Worm (Caenorhabditis elegans): ENCODE data around the gene K04C2.8.

Gene K04C2.8

ce11 chrIII:6898518-6898917, 28.4 kb downstream of the K04C2.8 start:
- 0 out of 2 replicates have a peak, but pooled peaks have one; percentile 16 for TF ChIP-seq zfp-3 (GFP tag; conservative IDR thresholded peaks at IDR 0.05)
- TF ChIP-seq Y75B8A.6 (GFP tag; IDR thresholded peaks at IDR 0.05), result no peak
- TF ChIP-seq ceh-20 (GFP tag; IDR thresholded peaks at IDR 0.05), result peak; percentile 58; the same call in 1 of the 2 replicates
- TF ChIP-seq nhr-237 (tag; optimal IDR thresholded peaks at IDR 0.05), result no peak
- TF ChIP-seq mdl-1 (tag; optimal IDR thresholded peaks at IDR 0.05), result peak in 1 of 2 experiments; percentile 52
- 0 out of 2 replicates have a peak, but pooled peaks have one; percentile 30 for TF ChIP-seq tra-1 (GFP tag; IDR thresholded peaks at IDR 0.05)
- TF ChIP-seq dpl-1 (GFP tag; optimal IDR thresholded peaks at IDR 0.05), result no peak
- 0 out of 2 replicates have a peak, but pooled peaks have one; percentile 38 for TF ChIP-seq php-3 (GFP tag; IDR thresholded peaks at IDR 0.05)
- peak in 1 of 2 experiments; percentile 44 for TF ChIP-seq lsy-2 (tag; optimal IDR thresholded peaks at IDR 0.05)
- peak; percentile 74 for TF ChIP-seq dmd-6 (GFP tag; IDR thresholded peaks at IDR 0.05)
- 0 out of 2 replicates have a peak, but pooled peaks have one; percentile 31 for TF ChIP-seq lin-1 (GFP tag; IDR thresholded peaks at IDR 0.05)
- TF ChIP-seq madf-5 (GFP tag; IDR thresholded peaks at IDR 0.05), result no peak
- TF ChIP-seq hlh-11 (tag; optimal IDR thresholded peaks at IDR 0.05), result peak; percentile 81
- peak; percentile 47 for TF ChIP-seq nhr-48 (tag; optimal IDR thresholded peaks at IDR 0.05)
- TF ChIP-seq mep-1 (tag; optimal IDR thresholded peaks at IDR 0.05), result peak; percentile 39
- TF ChIP-seq daf-16 (GFP tag; optimal IDR thresholded peaks at IDR 0.05), result peak in 1 of 2 experiments; percentile 1
- TF ChIP-seq daf-16 (tag; optimal IDR thresholded peaks at IDR 0.05), result peak; percentile 22
- no peak for TF ChIP-seq lin-15B (tag; optimal IDR thresholded peaks at IDR 0.05)
- TF ChIP-seq nhr-11 (tag; optimal IDR thresholded peaks at IDR 0.05), result peak; percentile 69
- TF ChIP-seq daf-8 (GFP tag; IDR thresholded peaks at IDR 0.05), result no peak
- TF ChIP-seq unc-62 (GFP tag; optimal IDR thresholded peaks at IDR 0.05 in 1 of 2), result peak in 1 of 2 experiments; percentile 72
- no peak for TF ChIP-seq unc-62 (tag; optimal IDR thresholded peaks at IDR 0.05)
- no peak for TF ChIP-seq F37D6.2 (tag; optimal IDR thresholded peaks at IDR 0.05)
- TF ChIP-seq zip-11 (GFP tag; IDR thresholded peaks at IDR 0.05), result no peak
- no peak for TF ChIP-seq nhr-102 (tag; optimal IDR thresholded peaks at IDR 0.05)
- TF ChIP-seq lim-7 (GFP tag; IDR thresholded peaks at IDR 0.05), result no peak
- TF ChIP-seq dve-1 (tag; optimal IDR thresholded peaks at IDR 0.05; ENCODE audit: insufficient read depth), result peak; percentile 61
- TF ChIP-seq mxl-2 (GFP tag; conservative IDR thresholded peaks at IDR 0.05), result peak; percentile 60
- TF ChIP-seq hlh-30 (tag; optimal IDR thresholded peaks at IDR 0.05; ENCODE audit: insufficient read depth), result peak; percentile 84
- peak; percentile 80 for TF ChIP-seq nhr-28 (tag; optimal IDR thresholded peaks at IDR 0.05)
- peak; percentile 51 for TF ChIP-seq T20F7.1 (GFP tag; optimal IDR thresholded peaks at IDR 0.05)

- TF ChIP-seq mes-2 (tag; optimal IDR thresholded peaks at IDR 0.05; ENCODE audit: poor library complexity, severe bottlenecking) (no peak), jun-1 (tag; optimal IDR thresholded peaks at IDR 0.05) (no peak), mep-1 (tag; optimal IDR thresholded peaks at IDR 0.05) (peak; percentile 66), arid-1 (GFP tag; conservative IDR thresholded peaks at IDR 0.05) (peak; percentile 55; the same call in 1 of the 2 replicates), T26A8.4 (GFP tag; IDR thresholded peaks at IDR 0.05) (peak; percentile 55; the same call in 1 of the 2 replicates), daf-16 (GFP tag; optimal IDR thresholded peaks at IDR 0.05) (peak in 1 of 2 experiments; percentile 51), daf-16 (tag; optimal IDR thresholded peaks at IDR 0.05) (no peak), Y48G9A.11 (GFP tag; IDR thresholded peaks at IDR 0.05) (no peak), T20F7.1 (GFP tag; optimal IDR thresholded peaks at IDR 0.05) (peak; percentile 31), php-3 (GFP tag; IDR thresholded peaks at IDR 0.05) (peak; percentile 59), aha-1 (tag) (peak; percentile 4), lin-38 (GFP tag; IDR thresholded peaks at IDR 0.05) (peak; percentile 45), zip-2 (tag; optimal IDR thresholded peaks at IDR 0.05) (peak; percentile 22), zfp-3 (GFP tag; conservative IDR thresholded peaks at IDR 0.05) (0 out of 2 replicates have a peak, but pooled peaks have one; percentile 29), unc-62 (GFP tag; optimal IDR thresholded peaks at IDR 0.05 in 1 of 2) (no peak), unc-62 (tag; optimal IDR thresholded peaks at IDR 0.05) (no peak), sdz-12 (GFP tag; optimal IDR thresholded peaks at IDR 0.05) (no peak)
These were observed 30.5 kb downstream of the K04C2.8 start for ce11 chrIII:6900609-6901008.
